ENCODE assay signal across 1 fruit fly cellular context in genomic region chr3R:25245052-25245813, dm6.
TF ChIP-seq lines count a peak whose summit lies in the region.

TSS of gene bam (minus strand) at chr3R:25245109.

TF ChIP-seq in whole organism, embryonic, 481 proteins besides CTCF, POLR2A, EP300 and RAD21 (continued from another document):
- TF ChIP-seq CG1603 (tag; optimal IDR thresholded peaks at IDR 0.05; lab: Kevin White, UChicago) = peak; percentile 57
- TF ChIP-seq Fer1 (GFP tag; optimal IDR thresholded peaks at IDR 0.05; lab: Kevin White, UChicago) = peak; percentile 15
- TF ChIP-seq Myb (GFP tag; optimal IDR thresholded peaks at IDR 0.05; lab: Kevin White, UChicago) = peak; percentile 51
- no peak for TF ChIP-seq peb (GFP tag; IDR thresholded peaks at IDR 0.05; lab: Robert Waterston, UW)
- TF ChIP-seq CG16779 (GFP tag; IDR thresholded peaks at IDR 0.05; lab: Robert Waterston, UW) = no peak
- peak; percentile 7 for TF ChIP-seq CG15696 (tag; optimal IDR thresholded peaks at IDR 0.05; lab: Kevin White, UChicago)
- TF ChIP-seq insv (GFP tag; optimal IDR thresholded peaks at IDR 0.05; lab: Kevin White, UChicago) = peak in 1 of 2 experiments; percentile 46
- no peak for TF ChIP-seq chn (GFP tag; optimal IDR thresholded peaks at IDR 0.05; lab: Kevin White, UChicago)
- TF ChIP-seq B-H2 (GFP tag; optimal IDR thresholded peaks at IDR 0.05; lab: Kevin White, UChicago) = peak; percentile 58
- no peak for TF ChIP-seq fd96Cb (tag; optimal IDR thresholded peaks at IDR 0.05; lab: Kevin White, UChicago)
- TF ChIP-seq cato (GFP tag; optimal IDR thresholded peaks at IDR 0.05; lab: Kevin White, UChicago; ENCODE audit: borderline replicate concordance) = no peak
- 0 out of 3 replicates have a peak, but pooled peaks have one; percentile 47 for TF ChIP-seq CG6791 (GFP tag; IDR thresholded peaks at IDR 0.05; lab: Robert Waterston, UW; ENCODE audit: partially characterized antibody)
- TF ChIP-seq ham (GFP tag; IDR thresholded peaks at IDR 0.05; lab: Robert Waterston, UW) = no peak
- TF ChIP-seq Dp (GFP tag; optimal IDR thresholded peaks at IDR 0.05; lab: Kevin White, UChicago) = peak; percentile 97
- no peak for TF ChIP-seq trh (GFP tag; optimal IDR thresholded peaks at IDR 0.05; lab: Kevin White, UChicago)
- TF ChIP-seq Nf-YC (tag; optimal IDR thresholded peaks at IDR 0.05; lab: Kevin White, UChicago) = peak; percentile 46
- peak; percentile 64 for TF ChIP-seq CoRest (tag; optimal IDR thresholded peaks at IDR 0.05; lab: Kevin White, UChicago)
- no peak for TF ChIP-seq CG30431 (GFP tag; optimal IDR thresholded peaks at IDR 0.05; lab: Kevin White, UChicago)
- peak in 1 of 2 experiments; percentile 24 for TF ChIP-seq dpn (GFP tag; optimal IDR thresholded peaks at IDR 0.05; lab: Kevin White, UChicago)
- TF ChIP-seq az2 (GFP tag; optimal IDR thresholded peaks at IDR 0.05; lab: Kevin White, UChicago) = no peak
- TF ChIP-seq Ravus (GFP tag; IDR thresholded peaks at IDR 0.05; lab: Robert Waterston, UW) = no peak
- TF ChIP-seq gcm (GFP tag; optimal IDR thresholded peaks at IDR 0.05; lab: Kevin White, UChicago) = no peak
- no peak for TF ChIP-seq pb (GFP tag; optimal IDR thresholded peaks at IDR 0.05; lab: Kevin White, UChicago)
- TF ChIP-seq Dref (GFP tag; IDR thresholded peaks at IDR 0.05; lab: Robert Waterston, UW) = 0 out of 2 replicates have a peak, but pooled peaks have one; percentile 32
- TF ChIP-seq CG2116 (GFP tag; optimal IDR thresholded peaks at IDR 0.05; lab: Kevin White, UChicago) = peak; percentile 36
- TF ChIP-seq Fer3 (tag; optimal IDR thresholded peaks at IDR 0.05; lab: Kevin White, UChicago) = no peak
- peak; percentile 69 for TF ChIP-seq Ets97D (GFP tag; optimal IDR thresholded peaks at IDR 0.05; lab: Kevin White, UChicago)
- TF ChIP-seq gfzf (GFP tag; optimal IDR thresholded peaks at IDR 0.05; lab: Kevin White, UChicago) = peak; percentile 41
- TF ChIP-seq CG8290 (GFP tag; optimal IDR thresholded peaks at IDR 0.05; lab: Kevin White, UChicago) = peak; percentile 43
- no peak for TF ChIP-seq CG8290 (tag; optimal IDR thresholded peaks at IDR 0.05; lab: Kevin White, UChicago)
- peak; percentile 19 for TF ChIP-seq CG33213 (GFP tag; optimal IDR thresholded peaks at IDR 0.05; lab: Kevin White, UChicago)
- no peak for TF ChIP-seq Hey (tag; optimal IDR thresholded peaks at IDR 0.05; lab: Kevin White, UChicago)
- peak; percentile 97 for TF ChIP-seq E2f2 (GFP tag; IDR thresholded peaks at IDR 0.05; lab: Robert Waterston, UW)
- TF ChIP-seq br (optimal IDR thresholded peaks at IDR 0.05; lab: Kevin White, UChicago) = no peak
- peak; percentile 14; the same call in 1 of the 3 replicates for TF ChIP-seq Aef1 (GFP tag; IDR thresholded peaks at IDR 0.05; lab: Robert Waterston, UW)
- no peak for TF ChIP-seq CG43689 (GFP tag; IDR thresholded peaks at IDR 0.05; lab: Robert Waterston, UW)
- peak; percentile 15 for TF ChIP-seq CG33557 (GFP tag; optimal IDR thresholded peaks at IDR 0.05; lab: Kevin White, UChicago)
- no peak for TF ChIP-seq zfh1 (GFP tag; IDR thresholded peaks at IDR 0.05; lab: Robert Waterston, UW)
- TF ChIP-seq CG42726 (GFP tag; IDR thresholded peaks at IDR 0.05; lab: Robert Waterston, UW; ENCODE audit: partially characterized antibody) = peak; percentile 56; the same call in 1 of the 2 replicates
- peak; percentile 24 for TF ChIP-seq BEAF-32 (GFP tag; optimal IDR thresholded peaks at IDR 0.05; lab: Kevin White, UChicago)
- peak; percentile 52 for TF ChIP-seq sd (tag; optimal IDR thresholded peaks at IDR 0.05; lab: Kevin White, UChicago)
- TF ChIP-seq Dad (GFP tag; optimal IDR thresholded peaks at IDR 0.05; lab: Kevin White, UChicago) = no peak
- no peak for TF ChIP-seq pfk (GFP tag; optimal IDR thresholded peaks at IDR 0.05; lab: Kevin White, UChicago)
- no peak for TF ChIP-seq Spps (tag; optimal IDR thresholded peaks at IDR 0.05; lab: Kevin White, UChicago)
- no peak for TF ChIP-seq onecut (GFP tag; IDR thresholded peaks at IDR 0.05; lab: Robert Waterston, UW)
- TF ChIP-seq Med (GFP tag; lab: Kevin White, UChicago) = peak; percentile 56
- TF ChIP-seq CG15514 (GFP tag; optimal IDR thresholded peaks at IDR 0.05; lab: Kevin White, UChicago) = peak; percentile 89
- TF ChIP-seq CG12659 (GFP tag; optimal IDR thresholded peaks at IDR 0.05; lab: Kevin White, UChicago) = peak; percentile 37
- peak; percentile 46 for TF ChIP-seq sug (tag; optimal IDR thresholded peaks at IDR 0.05; lab: Kevin White, UChicago)
- peak; percentile 34 for TF ChIP-seq Ssrp (tag; optimal IDR thresholded peaks at IDR 0.05; lab: Kevin White, UChicago)
- peak; percentile 55; the same call in 1 of the 2 replicates for TF ChIP-seq Bgb (GFP tag; IDR thresholded peaks at IDR 0.05; lab: Robert Waterston, UW; ENCODE audit: partially characterized antibody)
- peak; percentile 10 for TF ChIP-seq gsb-n (tag; optimal IDR thresholded peaks at IDR 0.05; lab: Kevin White, UChicago)
- peak; percentile 33 for TF ChIP-seq CG12391 (tag; optimal IDR thresholded peaks at IDR 0.05; lab: Kevin White, UChicago)
- TF ChIP-seq PHDP (tag; optimal IDR thresholded peaks at IDR 0.05; lab: Kevin White, UChicago) = peak; percentile 4
- TF ChIP-seq nmo (GFP tag; optimal IDR thresholded peaks at IDR 0.05; lab: Kevin White, UChicago) = peak; percentile 40
- TF ChIP-seq CG13894 (tag; optimal IDR thresholded peaks at IDR 0.05; lab: Kevin White, UChicago) = peak; percentile 27
- no peak for TF ChIP-seq CG10274 (GFP tag; optimal IDR thresholded peaks at IDR 0.05; lab: Kevin White, UChicago)
- TF ChIP-seq lmd (GFP tag; IDR thresholded peaks at IDR 0.05; lab: Robert Waterston, UW) = no peak
- peak; percentile 45 for TF ChIP-seq Dek (tag; optimal IDR thresholded peaks at IDR 0.05; lab: Kevin White, UChicago)
- TF ChIP-seq CG3995 (GFP tag; optimal IDR thresholded peaks at IDR 0.05; lab: Kevin White, UChicago) = peak; percentile 38
- peak; percentile 86 for TF ChIP-seq pita (GFP tag; optimal IDR thresholded peaks at IDR 0.05; lab: Kevin White, UChicago)
- peak; percentile 7 for TF ChIP-seq CG13424 (tag; optimal IDR thresholded peaks at IDR 0.05; lab: Kevin White, UChicago)
- TF ChIP-seq stwl (tag; optimal IDR thresholded peaks at IDR 0.05; lab: Kevin White, UChicago) = peak; percentile 83
- peak; percentile 53 for TF ChIP-seq CG10267 (tag; optimal IDR thresholded peaks at IDR 0.05; lab: Kevin White, UChicago)
- no peak for TF ChIP-seq CG11456 (GFP tag; IDR thresholded peaks at IDR 0.05; lab: Robert Waterston, UW)
- no peak for TF ChIP-seq p53 (GFP tag; optimal IDR thresholded peaks at IDR 0.05; lab: Kevin White, UChicago)
- no peak for TF ChIP-seq en (GFP tag; optimal IDR thresholded peaks at IDR 0.05; lab: Kevin White, UChicago)
- TF ChIP-seq CG14710 (tag; optimal IDR thresholded peaks at IDR 0.05; lab: Kevin White, UChicago) = peak; percentile 45
- TF ChIP-seq CG17186 (GFP tag; optimal IDR thresholded peaks at IDR 0.05; lab: Kevin White, UChicago) = no peak
- peak; percentile 52 for TF ChIP-seq CG17829 (tag; optimal IDR thresholded peaks at IDR 0.05; lab: Kevin White, UChicago)
- TF ChIP-seq gcm2 (GFP tag; optimal IDR thresholded peaks at IDR 0.05; lab: Kevin White, UChicago) = no peak
- TF ChIP-seq cwo (GFP tag; optimal IDR thresholded peaks at IDR 0.05; lab: Kevin White, UChicago) = no peak
- no peak for TF ChIP-seq kay (GFP tag; optimal IDR thresholded peaks at IDR 0.05; lab: Kevin White, UChicago)
- TF ChIP-seq tap (tag; optimal IDR thresholded peaks at IDR 0.05; lab: Kevin White, UChicago) = peak; percentile 14
- 0 out of 3 replicates have a peak, but pooled peaks have one; percentile 37 for TF ChIP-seq ken (GFP tag; IDR thresholded peaks at IDR 0.05; lab: Robert Waterston, UW)
- 0 out of 3 replicates have a peak, but pooled peaks have one; percentile 31 for TF ChIP-seq Opbp (GFP tag; IDR thresholded peaks at IDR 0.05; lab: Robert Waterston, UW; ENCODE audit: partially characterized antibody)
- TF ChIP-seq CG3726 (GFP tag; IDR thresholded peaks at IDR 0.05; lab: Robert Waterston, UW) = no peak
- no peak for TF ChIP-seq CG15073 (GFP tag; optimal IDR thresholded peaks at IDR 0.05; lab: Kevin White, UChicago)
- peak; percentile 71 for TF ChIP-seq trem (tag; optimal IDR thresholded peaks at IDR 0.05; lab: Kevin White, UChicago)
